Worm (Caenorhabditis elegans): ENCODE results near the gene F55G11.7.

DNA sequence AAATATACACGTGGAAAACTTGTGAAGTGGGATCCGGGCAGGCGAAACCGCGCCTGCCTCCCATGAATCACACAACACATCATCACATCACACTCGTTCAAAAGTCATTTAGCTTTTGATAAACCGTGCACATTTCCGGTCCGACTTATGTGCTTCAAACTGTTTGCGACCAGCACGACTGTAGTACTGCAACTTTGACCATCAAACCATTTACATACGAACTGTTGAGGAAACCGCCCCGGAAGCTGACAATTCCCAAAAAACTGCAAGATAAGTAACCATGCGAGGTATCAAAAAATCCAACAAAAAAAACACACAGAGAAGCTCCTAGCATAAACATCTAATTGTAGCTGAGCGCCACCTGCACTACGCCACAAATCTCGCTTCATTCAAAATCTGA lies 12.5 kb downstream of the F55G11.7 start:
- no peak for TF ChIP-seq nhr-11 (tag; optimal IDR thresholded peaks at IDR 0.05)
- no peak for TF ChIP-seq daf-12 (tag; optimal IDR thresholded peaks at IDR 0.05)
- TF ChIP-seq daf-16 (GFP tag; optimal IDR thresholded peaks at IDR 0.05) = no peak
- no peak for TF ChIP-seq daf-16 (tag; optimal IDR thresholded peaks at IDR 0.05)
- TF ChIP-seq nhr-28 (tag; optimal IDR thresholded peaks at IDR 0.05) = no peak
- no peak for TF ChIP-seq nhr-111 (GFP tag; optimal IDR thresholded peaks at IDR 0.05)
- no peak for TF ChIP-seq lir-3 (tag; optimal IDR thresholded peaks at IDR 0.05)
- TF ChIP-seq ceh-20 (GFP tag; IDR thresholded peaks at IDR 0.05) = no peak
- TF ChIP-seq ztf-11 (tag; optimal IDR thresholded peaks at IDR 0.05) = no peak
- TF ChIP-seq nhr-77 (tag; optimal IDR thresholded peaks at IDR 0.05) = no peak
- TF ChIP-seq skn-1 (tag; optimal IDR thresholded peaks at IDR 0.05) = no peak
- no peak for TF ChIP-seq ces-1 (GFP tag; optimal IDR thresholded peaks at IDR 0.05)
- no peak for TF ChIP-seq set-16 (GFP tag; IDR thresholded peaks at IDR 0.05)
- TF ChIP-seq zfp-2 (tag; optimal IDR thresholded peaks at IDR 0.05) = no peak
